Fruit fly (Drosophila melanogaster): ENCODE results near the gene CG34273.

The CG34273 gene

DNA sequence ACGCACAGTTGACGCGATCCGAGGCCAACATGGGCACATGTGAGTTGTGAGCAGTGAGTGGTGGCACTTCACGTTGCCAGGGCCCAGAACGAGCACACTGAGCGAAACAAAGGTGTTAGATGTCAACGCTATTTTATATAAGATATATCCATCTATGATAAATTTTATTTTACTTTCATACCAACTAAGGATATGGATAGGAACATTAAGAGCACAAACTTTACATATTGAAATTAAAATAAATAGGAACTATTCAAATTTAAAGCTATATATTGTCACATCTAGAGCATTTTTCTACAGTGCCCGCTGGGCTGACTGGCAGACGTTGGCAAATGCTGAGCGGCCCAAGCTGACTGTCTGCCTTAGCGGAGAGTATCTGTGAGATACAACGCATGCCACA is 47.1 kb upstream of the CG34273 start (continued):
- TF ChIP-seq vnd (GFP tag; IDR thresholded peaks at IDR 0.05; ENCODE audit: partially characterized antibody) (no peak), CG12219 (GFP tag; optimal IDR thresholded peaks at IDR 0.05) (peak; percentile 50), Dbx (GFP tag; IDR thresholded peaks at IDR 0.05) (no peak), ken (GFP tag; IDR thresholded peaks at IDR 0.05) (no peak), Scr (GFP tag; IDR thresholded peaks at IDR 0.05; ENCODE audit: partially characterized antibody) (no peak), NK7.1 (GFP tag; optimal IDR thresholded peaks at IDR 0.05) (no peak), CG10565 (GFP tag; optimal IDR thresholded peaks at IDR 0.05) (no peak), chn (GFP tag; optimal IDR thresholded peaks at IDR 0.05) (peak; percentile 39), Atf-2 (GFP tag; optimal IDR thresholded peaks at IDR 0.05) (no peak), jumu (GFP tag; optimal IDR thresholded peaks at IDR 0.05) (no peak), Six4 (GFP tag; optimal IDR thresholded peaks at IDR 0.05) (peak; percentile 21), CG15073 (GFP tag; optimal IDR thresholded peaks at IDR 0.05) (no peak), CG43689 (GFP tag; IDR thresholded peaks at IDR 0.05) (no peak), gro (GFP tag; optimal IDR thresholded peaks at IDR 0.05) (no peak), Kr (GFP tag; optimal IDR thresholded peaks at IDR 0.05) (peak; percentile 11), tll (GFP tag; optimal IDR thresholded peaks at IDR 0.05) (no peak), sc (optimal IDR thresholded peaks at IDR 0.05) (no peak), sc (GFP tag; optimal IDR thresholded peaks at IDR 0.05) (peak; percentile 55), eve (GFP tag; optimal IDR thresholded peaks at IDR 0.05) (peak in 1 of 2 experiments; percentile 67), jing (GFP tag; optimal IDR thresholded peaks at IDR 0.05) (peak; percentile 13), fd102C (GFP tag; optimal IDR thresholded peaks at IDR 0.05) (no peak), Nf-YA (GFP tag; IDR thresholded peaks at IDR 0.05) (peak; percentile 50; the same call in 1 of the 2 replicates), CG13775 (GFP tag; optimal IDR thresholded peaks at IDR 0.05) (peak; percentile 62), sqz (GFP tag; optimal IDR thresholded peaks at IDR 0.05) (no peak), Taf1 (GFP tag; IDR thresholded peaks at IDR 0.05) (no peak), Bdp1 (GFP tag; optimal IDR thresholded peaks at IDR 0.05) (peak; percentile 14), CG14441 (GFP tag; IDR thresholded peaks at IDR 0.05) (peak; percentile 52), CG7372 (GFP tag; IDR thresholded peaks at IDR 0.05) (no peak), pros (GFP tag; optimal IDR thresholded peaks at IDR 0.05) (no peak), CG2129 (GFP tag; IDR thresholded peaks at IDR 0.05; ENCODE audit: partially characterized antibody) (no peak), zfh1 (GFP tag; IDR thresholded peaks at IDR 0.05) (peak; percentile 73), sr (GFP tag; IDR thresholded peaks at IDR 0.05) (no peak), CG9932 (GFP tag; IDR thresholded peaks at IDR 0.05) (no peak), Lpt (GFP tag; optimal IDR thresholded peaks at IDR 0.05) (no peak), gsb (GFP tag; IDR thresholded peaks at IDR 0.05) (peak; percentile 15; the same call in 1 of the 2 replicates), CG7271 (tag; optimal IDR thresholded peaks at IDR 0.05) (no peak), CG11247 (GFP tag; IDR thresholded peaks at IDR 0.05) (no peak), Camta (GFP tag; optimal IDR thresholded peaks at IDR 0.05) (no peak), CG5245 (GFP tag; optimal IDR thresholded peaks at IDR 0.05) (peak; percentile 44), CG2889 (GFP tag; IDR thresholded peaks at IDR 0.05) (no peak), Mes4 (GFP tag; optimal IDR thresholded peaks at IDR 0.05) (no peak), sima (GFP tag; optimal IDR thresholded peaks at IDR 0.05) (no peak), CG3847 (GFP tag; IDR thresholded peaks at IDR 0.05) (peak; percentile 23; the same call in 1 of the 2 replicates), Xrp1 (GFP tag; IDR thresholded peaks at IDR 0.05) (peak; percentile 88), bab2 (GFP tag; optimal IDR thresholded peaks at IDR 0.05) (peak; percentile 47), Hand (GFP tag; optimal IDR thresholded peaks at IDR 0.05) (no peak), ind (GFP tag; optimal IDR thresholded peaks at IDR 0.05) (peak; percentile 25), CG2875 (GFP tag; optimal IDR thresholded peaks at IDR 0.05) (peak; percentile 51), danr (GFP tag; IDR thresholded peaks at IDR 0.05) (no peak), CG1529 (GFP tag; optimal IDR thresholded peaks at IDR 0.05) (peak; percentile 62), zf30C (GFP tag; optimal IDR thresholded peaks at IDR 0.05) (peak; percentile 76), Dll (GFP tag; IDR thresholded peaks at IDR 0.05; ENCODE audit: partially characterized antibody) (no peak), Doc2 (GFP tag; IDR thresholded peaks at IDR 0.05) (no peak)
